Fruit fly (Drosophila melanogaster) Kc167 (cell line): Measurements from ENCODE around the gene CG33272.

Experiments
- Myc ChIP-seq: fragments of >200 bp; optimal IDR thresholded peaks from 2 replicates; lab custom pipeline; 2017; ENCODE audit warnings: missing external identifiers
- Sin3A ChIP-seq: fragments of >200 bp; optimal IDR thresholded peaks from 2 replicates; lab custom pipeline; 2018; ENCODE audit warnings: missing external identifiers
- h ChIP-seq: fragments of >200 bp; optimal IDR thresholded peaks from 3 replicates; lab custom pipeline; 2018; ENCODE audit warnings: missing external identifiers
- insv ChIP-seq: fragments of >200 bp; optimal IDR thresholded peaks from 3 replicates; lab custom pipeline; 2018; ENCODE audit warnings: missing external identifiers
- psq ChIP-seq: fragments of >200 bp; optimal IDR thresholded peaks from 2 replicates; lab custom pipeline; 2017; ENCODE audit warnings: missing external identifiers
- ttk ChIP-seq: sonication (Bioruptor generic); optimal IDR thresholded peaks from 2 replicates; lab custom pipeline; 2017; ENCODE audit warnings: missing external identifiers

DNA sequence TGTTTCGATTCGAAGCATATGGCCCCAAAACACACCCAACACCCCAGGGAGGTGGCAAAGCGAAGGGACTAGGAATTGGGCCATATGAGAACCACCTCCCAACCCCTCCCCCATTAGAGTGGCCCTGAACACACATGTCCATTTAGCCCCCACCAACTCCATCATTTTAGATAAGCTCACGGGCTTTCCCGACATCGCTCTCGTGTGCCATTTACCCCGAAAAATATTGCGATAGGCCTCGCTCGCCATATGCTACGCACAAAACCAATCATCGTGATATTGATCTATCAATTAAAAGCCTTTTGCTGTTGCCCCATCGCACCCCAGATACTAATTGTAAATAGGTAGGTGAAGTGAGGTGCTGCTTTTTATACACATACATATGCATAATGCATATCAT, 20.0 kb upstream of the CG33272 start:
- TF ChIP-seq Sin3A (lab: Kevin White, UChicago) (no peak), ttk (no peak), psq (lab: Kevin White, UChicago) (no peak), h (lab: Kevin White, UChicago) (no peak), Myc (no peak), insv (no peak)
